Worm (Caenorhabditis elegans) whole organism, young adult: Measurements from ENCODE around the gene T05C1.2.

Experiments used
- B0019.2 ChIP-seq: fragments of 200-800 bp; sonication (Bioruptor generic); conservative IDR thresholded peaks from 2 replicates; pipeline ENCODE4 v1.3.6; 2022; ENCODE audit warnings: missing genetic modification reagents, missing genetic modification characterization, missing compliant biosample characterization
- C06A6.2 ChIP-seq: fragments of 200-800 bp; sonication (Bioruptor generic); conservative IDR thresholded peaks from 2 replicates; pipeline ENCODE4 v1.3.6; 2022; ENCODE audit warnings: missing genetic modification characterization, missing compliant biosample characterization
- F23B12.7 ChIP-seq: sonication (generic microtip); optimal IDR thresholded peaks from 2 replicates; lab custom pipeline; 2017; ENCODE audit warnings: missing genetic modification characterization, mild to moderate bottlenecking, missing compliant biosample characterization, antibody characterized with exemption, moderate library complexity; ENCODE audit not compliant: insufficient read depth
- F33H1.4 ChIP-seq: fragments of 200-800 bp; sonication (Bioruptor generic); IDR thresholded peaks from 2 replicates; pipeline ENCODE4 v1.3.6; 2022; ENCODE audit warnings: missing genetic modification reagents, missing genetic modification characterization, missing compliant biosample characterization
- F52B5.7 ChIP-seq: sonication (generic microtip); optimal IDR thresholded peaks from 2 replicates; lab custom pipeline; 2016; ENCODE audit warnings: mild to moderate bottlenecking, missing genetic modification characterization, missing compliant biosample characterization
- F55B11.4 ChIP-seq: sonication (generic microtip); optimal IDR thresholded peaks from 2 replicates; lab custom pipeline; 2016; ENCODE audit warnings: missing compliant biosample characterization, missing genetic modification characterization, borderline replicate concordance; ENCODE audit not compliant: insufficient read depth
- K11D2.4 ChIP-seq: fragments of 200-800 bp; sonication (Bioruptor generic); IDR thresholded peaks from 2 replicates; pipeline ENCODE4 v1.3.6; 2022; ENCODE audit warnings: missing genetic modification reagents, missing genetic modification characterization, missing compliant biosample characterization
- T07F8.4 ChIP-seq: sonication (generic microtip); optimal IDR thresholded peaks from 2 replicates; lab custom pipeline; 2016; ENCODE audit warnings: mild to moderate bottlenecking, missing genetic modification characterization, moderate library complexity, missing compliant biosample characterization
- Y53G8AR.9 ChIP-seq: fragments of 200-800 bp; sonication (Bioruptor generic); conservative IDR thresholded peaks from 2 replicates; pipeline ENCODE4 v1.3.6; 2022; ENCODE audit warnings: missing genetic modification reagents, missing genetic modification characterization, missing compliant biosample characterization
- Y56A3A.18 ChIP-seq: fragments of 200-800 bp; sonication (Bioruptor generic); IDR thresholded peaks from 2 replicates; pipeline ENCODE4 v1.3.6; 2022; ENCODE audit warnings: missing genetic modification reagents, missing genetic modification characterization, missing compliant biosample characterization
- aptf-3 ChIP-seq: fragments of 200-800 bp; sonication (Bioruptor generic); IDR thresholded peaks from 2 replicates; pipeline ENCODE4 v1.3.6; 2022; ENCODE audit warnings: missing genetic modification characterization, missing compliant biosample characterization
- atf-7 ChIP-seq: sonication (generic microtip); optimal IDR thresholded peaks from 2 replicates; lab custom pipeline; 2017; ENCODE audit warnings: mild to moderate bottlenecking, missing genetic modification characterization, missing compliant biosample characterization
- athp-1 ChIP-seq: sonication (generic microtip); optimal IDR thresholded peaks from 2 replicates; lab custom pipeline; 2017; ENCODE audit warnings: mild to moderate bottlenecking, missing genetic modification characterization, missing compliant biosample characterization
- attf-5 ChIP-seq: fragments of 200-800 bp; sonication (Bioruptor generic); optimal IDR thresholded peaks from 2 replicates; lab custom pipeline; 2018; ENCODE audit warnings: mild to moderate bottlenecking, missing genetic modification characterization, missing compliant biosample characterization
- attf-6 ChIP-seq: fragments of 200-800 bp; sonication (Bioruptor generic); IDR thresholded peaks from 2 replicates; pipeline ENCODE4 v1.3.6; 2022; ENCODE audit warnings: missing genetic modification reagents, missing genetic modification characterization, missing compliant biosample characterization
- bed-2 ChIP-seq: fragments of 200-800 bp; sonication (Bioruptor generic); IDR thresholded peaks from 2 replicates; pipeline ENCODE4 v1.3.6; 2022; ENCODE audit warnings: missing genetic modification reagents, missing genetic modification characterization, missing compliant biosample characterization
- ccch-3 ChIP-seq: fragments of 200-800 bp; sonication (Bioruptor generic); optimal IDR thresholded peaks from 2 replicates; lab custom pipeline; 2018; ENCODE audit warnings: mild to moderate bottlenecking, missing genetic modification characterization, missing compliant biosample characterization
- cebp-1 ChIP-seq, 2 experiments: fragments of 200-800 bp in 1 of 2; sonication (Bioruptor generic) in 1 of 2; sonication (generic microtip) in 1 of 2; IDR thresholded peaks in 1 of 2; optimal IDR thresholded peaks in 1 of 2; 2 replicates each; pipeline versions ENCODE4 v1.3.6 to Lab custom; 2017 to 2022; ENCODE audit warnings: missing compliant biosample characterization in 2 of 2, missing genetic modification characterization in 2 of 2, mild to moderate bottlenecking in 1 of 2, missing genetic modification reagents in 1 of 2, moderate library complexity in 1 of 2
- cebp-2 ChIP-seq: fragments of 200-800 bp; sonication (Bioruptor generic); IDR thresholded peaks from 2 replicates; pipeline ENCODE4 v1.3.6; 2022; ENCODE audit warnings: missing genetic modification characterization, missing compliant biosample characterization
- ceh-100 ChIP-seq: fragments of 200-800 bp; sonication (Bioruptor generic); IDR thresholded peaks from 2 replicates; pipeline ENCODE4 v1.3.6; 2022; ENCODE audit warnings: missing genetic modification reagents, missing genetic modification characterization, missing compliant biosample characterization
- ceh-40 ChIP-seq: fragments of 200-800 bp; sonication (Bioruptor generic); IDR thresholded peaks from 2 replicates; pipeline ENCODE4 v1.3.6; 2022; ENCODE audit warnings: missing genetic modification characterization, missing compliant biosample characterization
- die-1 ChIP-seq: sonication (generic microtip); optimal IDR thresholded peaks from 2 replicates; lab custom pipeline; 2016; ENCODE audit warnings: missing genotype, mild to moderate bottlenecking, missing genetic modification characterization, missing compliant biosample characterization
- efl-1 ChIP-seq: fragments of 150-350 bp; optimal IDR thresholded peaks from 2 replicates; lab custom pipeline; 2014; ENCODE audit warnings: missing biosample characterization, missing genetic modification reagents, missing genetic modification characterization
- egl-18 ChIP-seq: fragments of 200-800 bp; sonication (Bioruptor generic); IDR thresholded peaks from 2 replicates; pipeline ENCODE4 v1.3.6; 2022; ENCODE audit warnings: missing genetic modification reagents, missing genetic modification characterization, missing compliant biosample characterization
- egrh-3 ChIP-seq: fragments of 200-800 bp; sonication (Bioruptor generic); IDR thresholded peaks from 2 replicates; pipeline ENCODE4 v1.3.6; 2022; ENCODE audit warnings: missing genetic modification reagents, missing genetic modification characterization, missing compliant biosample characterization
- ets-4 ChIP-seq: fragments of 200-800 bp; sonication (Bioruptor generic); optimal IDR thresholded peaks from 2 replicates; lab custom pipeline; 2018; ENCODE audit warnings: mild to moderate bottlenecking, missing genetic modification characterization, missing compliant biosample characterization
- hlh-12 ChIP-seq: sonication (generic microtip); optimal IDR thresholded peaks from 2 replicates; lab custom pipeline; 2016; ENCODE audit warnings: missing genetic modification characterization, missing compliant biosample characterization
- hmg-1.2 ChIP-seq: fragments of 200-800 bp; sonication (Bioruptor generic); IDR thresholded peaks from 2 replicates; pipeline ENCODE4 v1.3.6; 2022; ENCODE audit warnings: missing genetic modification reagents, missing genetic modification characterization, missing compliant biosample characterization
- hrde-1 ChIP-seq: sonication (generic microtip); optimal IDR thresholded peaks from 2 replicates; lab custom pipeline; 2016; ENCODE audit warnings: missing genetic modification characterization, mild to moderate bottlenecking, missing compliant biosample characterization, moderate library complexity, missing genotype, missing genetic modification reagents, borderline replicate concordance
- lin-40 ChIP-seq: sonication (generic microtip); optimal IDR thresholded peaks from 2 replicates; lab custom pipeline; 2016; ENCODE audit warnings: missing genetic modification characterization, mild to moderate bottlenecking, missing compliant biosample characterization, missing genotype, missing genetic modification reagents
- madf-6 ChIP-seq: fragments of 200-800 bp; sonication (Bioruptor generic); IDR thresholded peaks from 2 replicates; pipeline ENCODE4 v1.3.6; 2022; ENCODE audit warnings: missing genetic modification reagents, missing genetic modification characterization, missing compliant biosample characterization
- madf-8 ChIP-seq: fragments of 200-800 bp; sonication (Bioruptor generic); conservative IDR thresholded peaks from 2 replicates; pipeline ENCODE4 v1.3.6; 2022; ENCODE audit warnings: missing genetic modification reagents, missing genetic modification characterization, missing compliant biosample characterization
- mcd-1 ChIP-seq: fragments of 200-800 bp; sonication (Bioruptor generic); IDR thresholded peaks from 2 replicates; pipeline ENCODE4 v1.3.6; 2022; ENCODE audit warnings: missing genetic modification reagents, missing genetic modification characterization, missing compliant biosample characterization
- mel-28 ChIP-seq: sonication (generic microtip); optimal IDR thresholded peaks from 2 replicates; lab custom pipeline; 2016; ENCODE audit warnings: borderline replicate concordance, mild to moderate bottlenecking, missing genetic modification characterization, missing compliant biosample characterization
- nfya-2 ChIP-seq: fragments of 200-800 bp; sonication (Bioruptor generic); IDR thresholded peaks from 2 replicates; pipeline ENCODE4 v1.3.6; 2022; ENCODE audit warnings: missing genetic modification reagents, missing genetic modification characterization, missing compliant biosample characterization
- nhr-27 ChIP-seq: fragments of 200-800 bp; sonication (Bioruptor generic); optimal IDR thresholded peaks from 2 replicates; lab custom pipeline; 2018; ENCODE audit warnings: mild to moderate bottlenecking, missing genetic modification characterization, moderate library complexity, missing compliant biosample characterization
- nhr-90 ChIP-seq: sonication (generic microtip); optimal IDR thresholded peaks from 2 replicates; lab custom pipeline; 2016; ENCODE audit warnings: missing genotype, mild to moderate bottlenecking, missing genetic modification characterization, missing compliant biosample characterization
- pbrm-1 ChIP-seq: fragments of 200-800 bp; sonication (Bioruptor generic); IDR thresholded peaks from 2 replicates; pipeline ENCODE4 v1.3.6; 2022; ENCODE audit warnings: missing genetic modification reagents, missing genetic modification characterization, missing compliant biosample characterization
- repo-1 ChIP-seq: sonication (generic microtip); optimal IDR thresholded peaks from 2 replicates; lab custom pipeline; 2017; ENCODE audit warnings: mild to moderate bottlenecking, missing genetic modification characterization, missing compliant biosample characterization
- sptf-2 ChIP-seq: fragments of 200-800 bp; sonication (Bioruptor generic); optimal IDR thresholded peaks from 2 replicates; lab custom pipeline; 2018; ENCODE audit warnings: mild to moderate bottlenecking, missing genetic modification characterization, missing compliant biosample characterization
- xnd-1 ChIP-seq: sonication (generic microtip); optimal IDR thresholded peaks from 2 replicates; lab custom pipeline; 2016; ENCODE audit warnings: missing genotype, missing genetic modification reagents, missing genetic modification characterization, missing compliant biosample characterization
- zfh-2 ChIP-seq: fragments of 200-800 bp; sonication (Bioruptor generic); conservative IDR thresholded peaks from 2 replicates; pipeline ENCODE4 v1.3.6; 2022; ENCODE audit warnings: missing genetic modification reagents, missing genetic modification characterization, missing compliant biosample characterization
- zim-3 ChIP-seq: sonication (generic microtip); optimal IDR thresholded peaks from 2 replicates; lab custom pipeline; 2017; ENCODE audit warnings: mild to moderate bottlenecking, missing genetic modification characterization, moderate library complexity, missing compliant biosample characterization
- ztf-22 ChIP-seq: fragments of 200-800 bp; sonication (Bioruptor generic); optimal IDR thresholded peaks from 2 replicates; lab custom pipeline; 2018; ENCODE audit warnings: mild to moderate bottlenecking, missing genetic modification characterization, moderate library complexity, missing compliant biosample characterization
- ztf-26 ChIP-seq: sonication (generic microtip); optimal IDR thresholded peaks from 2 replicates; lab custom pipeline; 2017; ENCODE audit warnings: missing genetic modification characterization, missing compliant biosample characterization
- ztf-28 ChIP-seq: fragments of 200-800 bp; sonication (Bioruptor generic); IDR thresholded peaks from 2 replicates; pipeline ENCODE4 v1.3.6; 2022; ENCODE audit warnings: missing genetic modification reagents, missing genetic modification characterization, missing compliant biosample characterization

Gene T05C1.2

ce11 chrII:4478303-4478702, 3.6 kb downstream of the T05C1.2 start, which contains the start of gene T05C1.1 (continued):
- TF ChIP-seq K11D2.4 (GFP tag; lab: Robert Waterston, UW), result no peak
- TF ChIP-seq, all 124 proteins: peak for 0

ce11 chrII:4474005-4474655, 7.8 kb downstream of the T05C1.2 start:
- TF ChIP-seq nhr-90 (tag; lab: Kevin White, UChicago) (no peak), ccch-3 (GFP tag; lab: Kevin White, UChicago) (no peak), nfya-2 (GFP tag; lab: Robert Waterston, UW) (no peak), hlh-12 (tag; lab: Kevin White, UChicago) (no peak), die-1 (no peak), Y53G8AR.9 (GFP tag; lab: Robert Waterston, UW) (no peak), attf-5 (no peak), cebp-1 (GFP tag; IDR thresholded peaks at IDR 0.05; lab: Robert Waterston, UW) (no peak), cebp-1 (tag; optimal IDR thresholded peaks at IDR 0.05; lab: Kevin White, UChicago) (no peak), mel-28 (tag; lab: Kevin White, UChicago) (no peak), hmg-1.2 (GFP tag; lab: Robert Waterston, UW) (no peak), F23B12.7 (no peak), zim-3 (tag; lab: Kevin White, UChicago) (no peak), B0019.2 (GFP tag; lab: Robert Waterston, UW) (no peak), ztf-28 (GFP tag; lab: Robert Waterston, UW) (no peak), F33H1.4 (GFP tag; lab: Robert Waterston, UW) (peak; percentile 67), efl-1 (GFP tag; lab: Kevin White, UChicago) (peak; percentile 10), lin-40 (tag; lab: Kevin White, UChicago) (no peak), Y56A3A.18 (GFP tag; lab: Robert Waterston, UW) (no peak), ztf-22 (GFP tag; lab: Kevin White, UChicago) (no peak), sptf-2 (GFP tag; lab: Kevin White, UChicago) (no peak), pbrm-1 (no peak), attf-6 (GFP tag; lab: Robert Waterston, UW) (no peak), egl-18 (GFP tag; lab: Robert Waterston, UW) (no peak), bed-2 (GFP tag; lab: Robert Waterston, UW) (no peak), xnd-1 (peak; percentile 65), aptf-3 (GFP tag; lab: Robert Waterston, UW) (no peak), egrh-3 (GFP tag; lab: Robert Waterston, UW) (no peak), C06A6.2 (GFP tag; lab: Robert Waterston, UW) (no peak), repo-1 (tag; lab: Kevin White, UChicago) (no peak), cebp-2 (no peak), ets-4 (GFP tag; lab: Kevin White, UChicago) (no peak), mcd-1 (GFP tag; lab: Robert Waterston, UW) (no peak), athp-1 (tag; lab: Kevin White, UChicago) (no peak), madf-8 (peak; percentile 75), F55B11.4 (tag; lab: Kevin White, UChicago) (no peak), hrde-1 (tag; lab: Kevin White, UChicago) (no peak), F52B5.7 (tag; lab: Kevin White, UChicago) (no peak), T07F8.4 (tag; lab: Kevin White, UChicago) (no peak), ztf-26 (no peak), zfh-2 (GFP tag; lab: Robert Waterston, UW) (no peak), atf-7 (tag; lab: Kevin White, UChicago) (no peak), ceh-40 (GFP tag; lab: Robert Waterston, UW) (no peak), ceh-100 (GFP tag; lab: Robert Waterston, UW) (no peak), madf-6 (peak; percentile 89), nhr-27 (tag; lab: Kevin White, UChicago) (no peak)
